Worm (Caenorhabditis elegans) whole organism, L3 larva: ENCODE measurements around the gene srh-235.

Source experiments
- ama-1 ChIP-seq: fragments of 150-350 bp; optimal IDR thresholded peaks from 2 replicates; lab custom pipeline; 2018
- fkh-10 ChIP-seq: sonication (generic microtip); optimal IDR thresholded peaks from 2 replicates; lab custom pipeline; 2017; ENCODE audit warnings: missing biosample characterization, missing genetic modification reagents, missing genetic modification characterization
- nfya-1 ChIP-seq: sonication (generic microtip); optimal IDR thresholded peaks from 2 replicates; lab custom pipeline; 2017; ENCODE audit warnings: missing genetic modification characterization, mild to moderate bottlenecking, missing compliant biosample characterization, antibody characterized with exemption, moderate library complexity; ENCODE audit not compliant: insufficient read depth
- nhr-12 ChIP-seq: fragments of 150-350 bp; optimal IDR thresholded peaks from 2 replicates; lab custom pipeline; 2014; ENCODE audit warnings: missing biosample characterization, missing genetic modification characterization
- nhr-25 ChIP-seq: sonication (generic microtip); optimal IDR thresholded peaks from 2 replicates; lab custom pipeline; 2017; ENCODE audit warnings: missing biosample characterization, missing genetic modification characterization
- nhr-28 ChIP-seq: fragments of 150-350 bp; optimal IDR thresholded peaks from 2 replicates; lab custom pipeline; 2014; ENCODE audit warnings: missing biosample characterization, missing genetic modification characterization
- nhr-76 ChIP-seq: fragments of 150-350 bp; sonication (generic microtip); optimal IDR thresholded peaks from 5 replicates; lab custom pipeline; 2014; ENCODE audit warnings: missing biosample characterization, missing genetic modification characterization
- pqm-1 ChIP-seq: fragments of 150-350 bp; optimal IDR thresholded peaks from 2 replicates; lab custom pipeline; 2017; ENCODE audit warnings: missing biosample characterization, missing genetic modification characterization, inconsistent platforms
- unc-39 ChIP-seq: sonication (generic microtip); optimal IDR thresholded peaks from 4 replicates; lab custom pipeline; 2017; ENCODE audit warnings: missing biosample characterization, missing genetic modification characterization
- unc-62 ChIP-seq: fragments of 150-350 bp; sonication (generic microtip); optimal IDR thresholded peaks from 4 replicates; lab custom pipeline; 2014; ENCODE audit warnings: missing biosample characterization, missing genetic modification reagents, missing genetic modification characterization

- TF ChIP-seq nhr-25 (tag; lab: Kevin White, UChicago) (no peak), nhr-12 (tag; lab: Kevin White, UChicago) (no peak), pqm-1 (tag; lab: Kevin White, UChicago) (no peak), unc-39 (tag; lab: Kevin White, UChicago) (no peak), ama-1 (lab: Kevin White, UChicago) (no peak), nhr-28 (no peak), unc-62 (no peak), nfya-1 (no peak), nhr-76 (tag; lab: Kevin White, UChicago) (no peak), fkh-10 (GFP tag; lab: Kevin White, UChicago) (no peak)
Measured at ce11 chrV:17473699-17474098, 2.2 kb upstream of the srh-235 start, which contains the start of gene srh-123.
